Worm (Caenorhabditis elegans): ENCODE data around the gene C55A6.1.

C55A6.1 gene

ce11 chrV:11541284-11541683 lies 36.5 kb upstream of the C55A6.1 start:
- TF ChIP-seq hnd-1 (tag; optimal IDR thresholded peaks at IDR 0.05) (no peak), pes-1 (GFP tag; IDR thresholded peaks at IDR 0.05) (no peak), scrt-1 (GFP tag; IDR thresholded peaks at IDR 0.05) (no peak), ama-1 (optimal IDR thresholded peaks at IDR 0.05) (no peak), B0310.2 (tag; optimal IDR thresholded peaks at IDR 0.05) (no peak), ets-7 (tag; optimal IDR thresholded peaks at IDR 0.05) (no peak), hmbx-1 (tag; optimal IDR thresholded peaks at IDR 0.05) (no peak), tra-4 (tag; optimal IDR thresholded peaks at IDR 0.05) (no peak), ceh-13 (GFP tag; optimal IDR thresholded peaks at IDR 0.05) (no peak), tbx-37 (GFP tag; conservative IDR thresholded peaks at IDR 0.05) (no peak)

ce11 chrV:11539502-11539901 lies 34.7 kb upstream of the C55A6.1 start:
- no peak for TF ChIP-seq tra-4 (tag; optimal IDR thresholded peaks at IDR 0.05)
- no peak for TF ChIP-seq hmbx-1 (tag; optimal IDR thresholded peaks at IDR 0.05)
- no peak for TF ChIP-seq ama-1 (optimal IDR thresholded peaks at IDR 0.05)
- no peak for TF ChIP-seq tbx-37 (GFP tag; conservative IDR thresholded peaks at IDR 0.05)
- TF ChIP-seq ceh-13 (GFP tag; optimal IDR thresholded peaks at IDR 0.05) = no peak
- TF ChIP-seq ceh-36 (tag; optimal IDR thresholded peaks at IDR 0.05) = no peak
- no peak for TF ChIP-seq flt-1 (GFP tag; IDR thresholded peaks at IDR 0.05)
- no peak for TF ChIP-seq scrt-1 (GFP tag; IDR thresholded peaks at IDR 0.05)
- no peak for TF ChIP-seq ets-7 (tag; optimal IDR thresholded peaks at IDR 0.05)
- no peak for TF ChIP-seq F13C5.2 (tag; optimal IDR thresholded peaks at IDR 0.05)
- TF ChIP-seq B0310.2 (tag; optimal IDR thresholded peaks at IDR 0.05) = no peak
- no peak for TF ChIP-seq tbx-11 (GFP tag; IDR thresholded peaks at IDR 0.05)

ce11 chrV:11536667-11537066 lies 31.9 kb upstream of the C55A6.1 start:
- TF ChIP-seq hmg-4 (GFP tag; optimal IDR thresholded peaks at IDR 0.05) (no peak), tbx-11 (GFP tag; IDR thresholded peaks at IDR 0.05) (no peak), B0310.2 (tag; optimal IDR thresholded peaks at IDR 0.05) (no peak), pes-1 (GFP tag; IDR thresholded peaks at IDR 0.05) (no peak), ceh-13 (GFP tag; optimal IDR thresholded peaks at IDR 0.05) (no peak), hnd-1 (tag; optimal IDR thresholded peaks at IDR 0.05) (no peak), ama-1 (optimal IDR thresholded peaks at IDR 0.05) (no peak), tra-4 (tag; optimal IDR thresholded peaks at IDR 0.05) (no peak), aly-1 (tag; optimal IDR thresholded peaks at IDR 0.05) (no peak), ets-7 (tag; optimal IDR thresholded peaks at IDR 0.05) (no peak), scrt-1 (GFP tag; IDR thresholded peaks at IDR 0.05) (no peak), flt-1 (GFP tag; IDR thresholded peaks at IDR 0.05) (no peak)

ce11 chrV:11535504-11536062 lies 30.8 kb upstream of the C55A6.1 start:
- TF ChIP-seq hmbx-1 (tag; optimal IDR thresholded peaks at IDR 0.05) (no peak), flt-1 (GFP tag; IDR thresholded peaks at IDR 0.05) (no peak), B0310.2 (tag; optimal IDR thresholded peaks at IDR 0.05) (no peak)

- TF ChIP-seq hnd-1 (tag; optimal IDR thresholded peaks at IDR 0.05) (no peak), ceh-36 (tag; optimal IDR thresholded peaks at IDR 0.05) (no peak), ceh-13 (GFP tag; optimal IDR thresholded peaks at IDR 0.05) (no peak), ets-7 (tag; optimal IDR thresholded peaks at IDR 0.05) (no peak), flt-1 (GFP tag; IDR thresholded peaks at IDR 0.05) (no peak), pes-1 (GFP tag; IDR thresholded peaks at IDR 0.05) (no peak)
These were observed 29.9 kb upstream of the C55A6.1 start for ce11 chrV:11534495-11535189.

ce11 chrV:11533365-11533949 lies 28.7 kb upstream of the C55A6.1 start:
- TF ChIP-seq tbx-11 (GFP tag; IDR thresholded peaks at IDR 0.05) = no peak
- TF ChIP-seq ets-7 (tag; optimal IDR thresholded peaks at IDR 0.05) = no peak
- no peak for TF ChIP-seq pes-1 (GFP tag; IDR thresholded peaks at IDR 0.05)
- TF ChIP-seq sea-1 (GFP tag; conservative IDR thresholded peaks at IDR 0.05) = no peak
- no peak for TF ChIP-seq hmbx-1 (tag; optimal IDR thresholded peaks at IDR 0.05)

ce11 chrV:11532964-11533363 lies 28.2 kb upstream of the C55A6.1 start:
- TF ChIP-seq ceh-36 (tag; optimal IDR thresholded peaks at IDR 0.05) (no peak), ceh-13 (GFP tag; optimal IDR thresholded peaks at IDR 0.05) (no peak), tra-4 (tag; optimal IDR thresholded peaks at IDR 0.05) (no peak)

ce11 chrV:11532535-11532853 lies 27.7 kb upstream of the C55A6.1 start:
- no peak for TF ChIP-seq tbx-37 (GFP tag; conservative IDR thresholded peaks at IDR 0.05)
- no peak for TF ChIP-seq aly-1 (tag; optimal IDR thresholded peaks at IDR 0.05)
